Fruit fly (Drosophila melanogaster): ENCODE measurements around the gene cad.

The cad gene

dm6 chr2L:20799991-20800897 lies 29.7 kb downstream of the cad start (continued):
- peak; percentile 53 for TF ChIP-seq croc (GFP tag; conservative IDR thresholded peaks at IDR 0.05)
- TF ChIP-seq Oaz (GFP tag; IDR thresholded peaks at IDR 0.05), result peak; percentile 68
- peak; percentile 93 for TF ChIP-seq Hand (GFP tag; optimal IDR thresholded peaks at IDR 0.05)
- peak; percentile 76 for TF ChIP-seq caup (GFP tag; optimal IDR thresholded peaks at IDR 0.05; ENCODE audit: severe bottlenecking)
- TF ChIP-seq CkIIα-i1 (GFP tag; IDR thresholded peaks at IDR 0.05), result 0 out of 2 replicates have a peak, but pooled peaks have one; percentile 20
- TF ChIP-seq CG7786 (GFP tag; optimal IDR thresholded peaks at IDR 0.05), result peak; percentile 88
- TF ChIP-seq CG11085 (GFP tag; IDR thresholded peaks at IDR 0.05), result peak; percentile 69
- peak; percentile 67 for TF ChIP-seq Dad (GFP tag; optimal IDR thresholded peaks at IDR 0.05)
- TF ChIP-seq CG4424 (GFP tag; optimal IDR thresholded peaks at IDR 0.05), result peak; percentile 64
- TF ChIP-seq CG8924 (tag; optimal IDR thresholded peaks at IDR 0.05), result peak; percentile 78
- peak; percentile 61; the same call in 2 of the 3 replicates for TF ChIP-seq CG11560 (tag; IDR thresholded peaks at IDR 0.05)
- peak; percentile 62 for TF ChIP-seq CG12744 (GFP tag; optimal IDR thresholded peaks at IDR 0.05)
- TF ChIP-seq trem (tag; optimal IDR thresholded peaks at IDR 0.05), result peak; percentile 11
- peak; percentile 86 for TF ChIP-seq CG13624 (GFP tag; optimal IDR thresholded peaks at IDR 0.05)
- TF ChIP-seq jumu (GFP tag; optimal IDR thresholded peaks at IDR 0.05), result peak; percentile 83
- no peak for TF ChIP-seq Lhr (GFP tag; optimal IDR thresholded peaks at IDR 0.05)
- peak; percentile 48 for TF ChIP-seq CG13123 (GFP tag; optimal IDR thresholded peaks at IDR 0.05)
- TF ChIP-seq Fer1 (GFP tag; optimal IDR thresholded peaks at IDR 0.05), result peak; percentile 88
- TF ChIP-seq Aef1 (GFP tag; IDR thresholded peaks at IDR 0.05), result peak; percentile 72
- TF ChIP-seq CG8359 (GFP tag; optimal IDR thresholded peaks at IDR 0.05; ENCODE audit: borderline replicate concordance), result no peak
- TF ChIP-seq CG4617 (GFP tag; optimal IDR thresholded peaks at IDR 0.05; ENCODE audit: borderline replicate concordance), result no peak
- peak; percentile 75 for TF ChIP-seq eyg (GFP tag; optimal IDR thresholded peaks at IDR 0.05)
- TF ChIP-seq HLH4C (GFP tag; IDR thresholded peaks at IDR 0.05; ENCODE audit: partially characterized antibody), result no peak; the same call in 2 of the 3 replicates
- TF ChIP-seq CG7928 (GFP tag; optimal IDR thresholded peaks at IDR 0.05), result peak; percentile 47
- peak; percentile 46 for TF ChIP-seq CG17568 (GFP tag; optimal IDR thresholded peaks at IDR 0.05)
- peak; percentile 82 for TF ChIP-seq Side (GFP tag; optimal IDR thresholded peaks at IDR 0.05)
- peak; percentile 87 for TF ChIP-seq CG9932 (GFP tag; IDR thresholded peaks at IDR 0.05)
- TF ChIP-seq btn (GFP tag; optimal IDR thresholded peaks at IDR 0.05), result peak; percentile 61
- peak; percentile 23; the same call in 1 of the 2 replicates for TF ChIP-seq stc (GFP tag; IDR thresholded peaks at IDR 0.05)
- peak; percentile 82 for TF ChIP-seq Fer3 (tag; optimal IDR thresholded peaks at IDR 0.05)
- TF ChIP-seq Sox102F (GFP tag; optimal IDR thresholded peaks at IDR 0.05), result peak; percentile 49
- no peak for TF ChIP-seq Adf1 (GFP tag; IDR thresholded peaks at IDR 0.05)
- peak; percentile 74 for TF ChIP-seq Mad (GFP tag; optimal IDR thresholded peaks at IDR 0.05)
- peak; percentile 58; the same call in 1 of the 2 replicates for TF ChIP-seq ssp (GFP tag; IDR thresholded peaks at IDR 0.05)
- TF ChIP-seq wdn (GFP tag; IDR thresholded peaks at IDR 0.05), result peak; percentile 58; the same call in 1 of the 2 replicates
- TF ChIP-seq dmrt11E (tag; optimal IDR thresholded peaks at IDR 0.05), result peak; percentile 68
- TF ChIP-seq CG16779 (GFP tag; IDR thresholded peaks at IDR 0.05), result peak; percentile 49; the same call in 1 of the 2 replicates
- TF ChIP-seq CG12769 (tag; optimal IDR thresholded peaks at IDR 0.05), result peak; percentile 93
- TF ChIP-seq CG30020 (tag; optimal IDR thresholded peaks at IDR 0.05), result no peak
- TF ChIP-seq CoRest (tag; optimal IDR thresholded peaks at IDR 0.05), result peak; percentile 68
- peak; percentile 63 for TF ChIP-seq Fer2 (tag; optimal IDR thresholded peaks at IDR 0.05)
- TF ChIP-seq Ada2b (GFP tag; IDR thresholded peaks at IDR 0.05), result peak; percentile 72
- TF ChIP-seq insv (GFP tag; optimal IDR thresholded peaks at IDR 0.05), result no peak
- peak; percentile 67 for TF ChIP-seq CG13775 (GFP tag; optimal IDR thresholded peaks at IDR 0.05)
- peak; percentile 35 for TF ChIP-seq sd (tag; optimal IDR thresholded peaks at IDR 0.05)
- TF ChIP-seq CG10147 (GFP tag; optimal IDR thresholded peaks at IDR 0.05), result peak; percentile 78
- TF ChIP-seq NFAT (GFP tag; IDR thresholded peaks at IDR 0.05), result peak; percentile 73
- TF ChIP-seq CG2712 (tag; optimal IDR thresholded peaks at IDR 0.05), result peak; percentile 77

Data from whole organism, embryonic.